Worm (Caenorhabditis elegans) whole organism, L1 larva: ENCODE measurements around the gene R05G9.1.

ENCODE experiments used
- ceh-82 ChIP-seq, 3 experiments: fragments of 150-350 bp in 1 of 3; sonication (generic microtip) in 2 of 3; optimal IDR thresholded peaks; 2 replicates each; lab custom pipeline; 2014 to 2017; ENCODE audit warnings: missing biosample characterization in 3 of 3, missing genetic modification characterization in 3 of 3
- dpl-1 ChIP-seq, 3 experiments: fragments of 150-350 bp in 2 of 3; sonication (generic microtip) in 1 of 3; optimal IDR thresholded peaks; 2 replicates each; lab custom pipeline; 2014 to 2017; ENCODE audit warnings: missing biosample characterization in 3 of 3, missing genetic modification characterization in 3 of 3, missing genetic modification reagents in 3 of 3
- efl-3 ChIP-seq: fragments of 200-800 bp; sonication (Bioruptor generic); optimal IDR thresholded peaks from 2 replicates; lab custom pipeline; 2018; ENCODE audit warnings: mild to moderate bottlenecking, missing genetic modification characterization, missing compliant biosample characterization
- isw-1 ChIP-seq: fragments of 200-800 bp; sonication (Bioruptor generic); IDR thresholded peaks from 2 replicates; pipeline ENCODE4 v1.3.6; 2022; ENCODE audit warnings: missing genetic modification characterization, missing compliant biosample characterization
- jun-1 ChIP-seq: fragments of 150-350 bp; optimal IDR thresholded peaks from 2 replicates; lab custom pipeline; 2014; ENCODE audit warnings: missing biosample characterization, missing genetic modification reagents, missing genetic modification characterization
- mep-1 ChIP-seq: fragments of 150-350 bp; optimal IDR thresholded peaks from 2 replicates; lab custom pipeline; 2014; ENCODE audit warnings: missing biosample characterization, missing genetic modification characterization
- nhr-12 ChIP-seq: sonication (generic microtip); optimal IDR thresholded peaks from 2 replicates; lab custom pipeline; 2017; ENCODE audit warnings: missing biosample characterization, missing genetic modification characterization
- nhr-90 ChIP-seq: sonication (generic microtip); optimal IDR thresholded peaks from 2 replicates; lab custom pipeline; 2016; ENCODE audit warnings: mild to moderate bottlenecking, missing genetic modification characterization, missing compliant biosample characterization; ENCODE audit not compliant: poor library complexity
- pag-3 ChIP-seq: sonication (generic microtip); optimal IDR thresholded peaks from 2 replicates; lab custom pipeline; 2017; ENCODE audit warnings: missing genetic modification characterization, mild to moderate bottlenecking, missing compliant biosample characterization, antibody characterized with exemption, borderline replicate concordance; ENCODE audit not compliant: insufficient read depth
- pqm-1 ChIP-seq: sonication (generic microtip); optimal IDR thresholded peaks from 3 replicates; lab custom pipeline; 2017; ENCODE audit warnings: missing biosample characterization, missing genetic modification characterization
- unc-62 ChIP-seq: fragments of 150-350 bp; optimal IDR thresholded peaks from 2 replicates; lab custom pipeline; 2014; ENCODE audit warnings: missing biosample characterization, missing genetic modification reagents, missing genetic modification characterization
- unc-86 ChIP-seq: sonication (generic microtip); optimal IDR thresholded peaks from 2 replicates; lab custom pipeline; 2016; ENCODE audit warnings: missing genetic modification characterization, missing compliant biosample characterization
- xbp-1 ChIP-seq: sonication (generic microtip); optimal IDR thresholded peaks from 2 replicates; lab custom pipeline; 2016; ENCODE audit warnings: missing genetic modification characterization, missing compliant biosample characterization
- zag-1 ChIP-seq: fragments of 150-350 bp; optimal IDR thresholded peaks from 2 replicates; lab custom pipeline; 2014; ENCODE audit warnings: missing biosample characterization, missing genetic modification characterization

ce11 chrII:6520103-6520502 lies 17.1 kb downstream of the R05G9.1 start:
- TF ChIP-seq isw-1 (GFP tag; lab: Robert Waterston, UW): no peak
- no peak for TF ChIP-seq dpl-1 (GFP tag; optimal IDR thresholded peaks at IDR 0.05; lab: Kevin White, UChicago)
- no peak for TF ChIP-seq pag-3
- TF ChIP-seq mep-1 (tag; lab: Kevin White, UChicago): no peak
- no peak for TF ChIP-seq unc-62 (GFP tag; lab: Kevin White, UChicago)
- no peak for TF ChIP-seq jun-1 (tag; lab: Kevin White, UChicago)
- TF ChIP-seq nhr-90: no peak
- no peak for TF ChIP-seq ceh-82 (tag; optimal IDR thresholded peaks at IDR 0.05; lab: Kevin White, UChicago)
- TF ChIP-seq nhr-12 (tag; lab: Kevin White, UChicago): no peak
- TF ChIP-seq efl-3 (GFP tag; lab: Kevin White, UChicago): no peak
- TF ChIP-seq unc-86 (tag; lab: Kevin White, UChicago): no peak
- TF ChIP-seq xbp-1: no peak
- TF ChIP-seq pqm-1 (tag; lab: Kevin White, UChicago): peak; percentile 45
- no peak for TF ChIP-seq zag-1 (tag; lab: Kevin White, UChicago)
